Fruit fly (Drosophila melanogaster): ENCODE results near the gene Brd7-9.

Brd7-9 gene

DNA sequence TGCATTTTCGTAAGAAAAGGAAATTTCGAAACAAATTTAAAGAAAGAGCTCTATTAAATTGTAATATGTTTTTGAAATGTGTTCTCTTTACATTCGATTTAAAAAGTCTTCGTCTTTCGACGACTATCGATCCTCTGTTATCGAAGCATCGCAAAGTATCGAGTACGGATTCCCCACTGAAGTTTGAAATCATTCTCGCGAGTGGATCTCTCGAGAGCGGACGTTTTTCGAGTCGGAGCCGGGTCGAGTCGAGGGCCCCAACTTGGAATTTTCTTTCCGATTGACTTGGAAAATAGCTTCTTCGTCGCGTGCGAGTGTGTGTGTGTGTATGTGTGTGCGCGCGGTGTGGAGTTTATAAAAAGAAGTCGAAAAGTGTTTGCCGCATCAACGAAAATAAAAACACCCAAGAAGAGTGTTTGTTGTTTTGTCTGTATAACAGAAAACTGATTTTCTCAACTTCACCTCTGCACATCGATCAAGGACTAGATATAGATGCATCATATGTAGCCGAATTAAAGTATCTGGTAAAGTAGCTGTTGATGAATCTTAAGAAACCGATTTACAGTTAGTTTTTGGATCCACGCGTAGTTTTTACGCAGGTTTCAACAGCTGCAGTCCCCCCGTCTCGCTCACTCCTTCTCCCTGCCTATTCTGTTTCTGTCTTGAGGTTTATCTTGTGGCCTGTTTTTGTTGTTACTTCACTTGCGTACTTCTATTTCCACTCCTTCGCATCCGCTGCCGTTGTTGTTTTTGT, 28.8 kb downstream of the Brd7-9 start, which contains the start of gene LanB1:
LanB1 (plus strand) TSS at position 190 of the 754 bp plus-strand sequence.
- peak; percentile 5 for TF ChIP-seq Sp1 (GFP tag; optimal IDR thresholded peaks at IDR 0.05)
- TF ChIP-seq jim (GFP tag; optimal IDR thresholded peaks at IDR 0.05): no peak
- no peak for TF ChIP-seq Mio (GFP tag; optimal IDR thresholded peaks at IDR 0.05)
- peak; percentile 36 for TF ChIP-seq Dif (GFP tag; optimal IDR thresholded peaks at IDR 0.05; ENCODE audit: partially characterized antibody)
- TF ChIP-seq fru (GFP tag; optimal IDR thresholded peaks at IDR 0.05): no peak
- no peak for TF ChIP-seq h (GFP tag; optimal IDR thresholded peaks at IDR 0.05)
- TF ChIP-seq Jra (GFP tag; optimal IDR thresholded peaks at IDR 0.05): no peak
- TF ChIP-seq pan (optimal IDR thresholded peaks at IDR 0.05): no peak
- no peak for TF ChIP-seq sv (GFP tag; optimal IDR thresholded peaks at IDR 0.05)
- TF ChIP-seq Abd-B (GFP tag; optimal IDR thresholded peaks at IDR 0.05): no peak
- TF ChIP-seq br (GFP tag; optimal IDR thresholded peaks at IDR 0.05): no peak
- peak; percentile 48 for TF ChIP-seq Hr83 (GFP tag; optimal IDR thresholded peaks at IDR 0.05; ENCODE audit: poor library complexity, severe bottlenecking)
- TF ChIP-seq Hnf4 (GFP tag; optimal IDR thresholded peaks at IDR 0.05): no peak
- peak in 1 of 2 experiments; percentile 4 for TF ChIP-seq foxo (GFP tag; optimal IDR thresholded peaks at IDR 0.05)
- no peak for TF ChIP-seq sage (GFP tag; optimal IDR thresholded peaks at IDR 0.05)
- TF ChIP-seq CrebA (GFP tag; optimal IDR thresholded peaks at IDR 0.05; ENCODE audit: borderline replicate concordance): no peak
- TF ChIP-seq psq (GFP tag; optimal IDR thresholded peaks at IDR 0.05): peak; percentile 88
- TF ChIP-seq Rel (GFP tag; optimal IDR thresholded peaks at IDR 0.05): no peak
- peak; percentile 74 for TF ChIP-seq Rel (tag; optimal IDR thresholded peaks at IDR 0.05)
- no peak for TF ChIP-seq dsf (GFP tag; optimal IDR thresholded peaks at IDR 0.05; ENCODE audit: borderline replicate concordance)
- TF ChIP-seq HLH106 (tag; optimal IDR thresholded peaks at IDR 0.05): no peak

DNA sequence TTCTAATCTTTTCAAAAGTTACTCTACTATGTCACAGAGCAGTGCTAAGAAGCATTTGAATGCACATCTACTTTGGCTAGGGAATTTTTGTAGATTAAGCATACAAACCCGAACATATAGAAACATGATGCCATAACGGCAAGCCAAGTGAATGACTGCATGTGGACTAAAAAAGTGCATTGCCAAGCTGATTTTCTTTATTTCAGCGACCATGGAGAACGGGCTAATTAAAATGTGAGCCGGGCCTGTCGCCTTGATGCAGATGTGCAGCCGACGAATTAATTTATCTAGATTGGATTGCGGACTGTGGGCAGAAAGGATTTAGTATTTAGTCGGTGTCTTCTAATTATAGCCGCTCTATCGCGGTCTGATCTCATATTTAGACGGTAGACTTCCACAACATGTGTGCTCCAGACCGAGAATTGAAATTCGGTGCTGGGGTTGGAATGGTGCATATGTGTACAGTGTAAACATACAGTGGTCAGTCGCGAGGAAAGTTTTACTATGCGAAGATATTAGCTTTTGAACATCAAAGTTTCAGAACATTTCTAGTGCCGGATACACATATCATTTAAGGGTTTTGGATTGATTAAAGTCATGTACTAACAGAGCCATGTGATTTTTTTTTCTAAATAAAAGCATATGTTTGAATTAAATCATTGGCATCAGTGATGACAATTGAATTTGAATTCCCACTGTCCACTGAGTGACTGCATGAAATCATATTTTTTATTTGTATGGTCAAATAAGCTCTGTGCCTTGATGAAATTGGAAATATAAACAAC, 30.1 kb downstream of the Brd7-9 start:
- TF ChIP-seq Hr78 (GFP tag; optimal IDR thresholded peaks at IDR 0.05) (no peak), Jra (GFP tag; optimal IDR thresholded peaks at IDR 0.05) (no peak), tai (GFP tag; optimal IDR thresholded peaks at IDR 0.05) (no peak), psq (GFP tag; optimal IDR thresholded peaks at IDR 0.05) (no peak), fru (GFP tag; optimal IDR thresholded peaks at IDR 0.05) (peak; percentile 0)

DNA sequence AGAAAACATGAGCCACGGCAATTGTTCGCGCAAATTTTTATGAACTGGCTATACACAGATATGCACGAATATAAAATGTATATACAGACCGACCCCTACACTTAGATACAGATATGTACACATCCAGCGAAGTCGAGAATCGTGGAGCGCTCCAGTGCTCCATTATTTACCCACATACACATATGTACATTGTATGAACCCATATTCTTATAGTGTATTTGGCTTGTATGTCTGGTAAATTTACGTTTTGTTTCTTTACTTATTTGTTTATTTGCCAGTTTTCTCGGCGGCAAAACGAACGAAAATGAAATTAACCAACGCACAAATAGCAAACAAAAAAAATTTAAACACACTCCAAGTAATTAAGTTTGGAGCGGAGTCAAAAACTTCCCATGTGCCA, 30.7 kb downstream of the Brd7-9 start:
- TF ChIP-seq Rel (GFP tag; optimal IDR thresholded peaks at IDR 0.05) (no peak), Rel (tag; optimal IDR thresholded peaks at IDR 0.05) (no peak), h (GFP tag; optimal IDR thresholded peaks at IDR 0.05) (peak; percentile 65), ey (GFP tag; optimal IDR thresholded peaks at IDR 0.05) (no peak), pan (optimal IDR thresholded peaks at IDR 0.05) (no peak), Hnf4 (GFP tag; optimal IDR thresholded peaks at IDR 0.05) (no peak), dmrt93B (GFP tag; optimal IDR thresholded peaks at IDR 0.05) (no peak), N (GFP tag; optimal IDR thresholded peaks at IDR 0.05) (no peak), OdsH (GFP tag; optimal IDR thresholded peaks at IDR 0.05) (peak; percentile 2), brk (GFP tag; optimal IDR thresholded peaks at IDR 0.05) (no peak), Mio (GFP tag; optimal IDR thresholded peaks at IDR 0.05) (no peak), CG9705 (GFP tag; optimal IDR thresholded peaks at IDR 0.05) (peak; percentile 47), br (GFP tag; optimal IDR thresholded peaks at IDR 0.05) (no peak), Jra (GFP tag; optimal IDR thresholded peaks at IDR 0.05) (no peak), CG32264 (GFP tag; optimal IDR thresholded peaks at IDR 0.05) (no peak), Abd-B (GFP tag; optimal IDR thresholded peaks at IDR 0.05) (no peak), foxo (GFP tag; optimal IDR thresholded peaks at IDR 0.05) (no peak), Hr83 (GFP tag; optimal IDR thresholded peaks at IDR 0.05; ENCODE audit: poor library complexity, severe bottlenecking) (peak; percentile 88), rgr (GFP tag; optimal IDR thresholded peaks at IDR 0.05) (peak; percentile 20), GATAd (GFP tag; optimal IDR thresholded peaks at IDR 0.05) (no peak), fru (GFP tag; optimal IDR thresholded peaks at IDR 0.05) (no peak), sv (GFP tag; optimal IDR thresholded peaks at IDR 0.05) (peak; percentile 6), usp (GFP tag; optimal IDR thresholded peaks at IDR 0.05) (no peak), sage (GFP tag; optimal IDR thresholded peaks at IDR 0.05) (peak; percentile 19), Sp1 (GFP tag; optimal IDR thresholded peaks at IDR 0.05) (no peak), jim (GFP tag; optimal IDR thresholded peaks at IDR 0.05) (no peak)
